Worm (Caenorhabditis elegans) whole organism, young adult: ENCODE measurements around the gene Y49F6B.8.

Source experiments
- F22D6.2 ChIP-seq: sonication (generic microtip); optimal IDR thresholded peaks from 2 replicates; lab custom pipeline; 2016; ENCODE audit warnings: mild to moderate bottlenecking, missing genetic modification characterization, missing compliant biosample characterization
- F49E8.2 ChIP-seq: sonication (generic microtip); optimal IDR thresholded peaks from 3 replicates; lab custom pipeline; 2017; ENCODE audit warnings: missing genetic modification characterization, mild to moderate bottlenecking, missing compliant biosample characterization, antibody characterized with exemption, moderate library complexity; ENCODE audit not compliant: insufficient read depth
- K11D2.4 ChIP-seq: fragments of 200-800 bp; sonication (Bioruptor generic); IDR thresholded peaks from 2 replicates; pipeline ENCODE4 v1.3.6; 2022; ENCODE audit warnings: missing genetic modification reagents, missing genetic modification characterization, missing compliant biosample characterization
- ama-1 ChIP-seq, 3 experiments: fragments of 150-350 bp in 1 of 3; sonication (generic microtip) in 2 of 3; optimal IDR thresholded peaks; 2 replicates each; lab custom pipeline; 2014 to 2018; ENCODE audit warnings: missing biosample characterization in 2 of 3, missing genetic modification characterization in 2 of 3, missing genetic modification reagents in 2 of 3
- aptf-2 ChIP-seq: fragments of 200-800 bp; sonication (Bioruptor generic); conservative IDR thresholded peaks from 2 replicates; pipeline ENCODE4 v1.3.6; 2022; ENCODE audit warnings: missing genetic modification reagents, missing genetic modification characterization, missing compliant biosample characterization
- bed-2 ChIP-seq: fragments of 200-800 bp; sonication (Bioruptor generic); IDR thresholded peaks from 2 replicates; pipeline ENCODE4 v1.3.6; 2022; ENCODE audit warnings: missing genetic modification reagents, missing genetic modification characterization, missing compliant biosample characterization
- dox-1 ChIP-seq: fragments of 200-800 bp; sonication (Bioruptor generic); IDR thresholded peaks from 2 replicates; pipeline ENCODE4 v1.3.6; 2022; ENCODE audit warnings: missing genetic modification reagents, missing genetic modification characterization, missing compliant biosample characterization
- efl-1 ChIP-seq: fragments of 150-350 bp; optimal IDR thresholded peaks from 2 replicates; lab custom pipeline; 2014; ENCODE audit warnings: missing biosample characterization, missing genetic modification reagents, missing genetic modification characterization
- egrh-3 ChIP-seq: fragments of 200-800 bp; sonication (Bioruptor generic); IDR thresholded peaks from 2 replicates; pipeline ENCODE4 v1.3.6; 2022; ENCODE audit warnings: missing genetic modification reagents, missing genetic modification characterization, missing compliant biosample characterization
- ets-4 ChIP-seq: fragments of 200-800 bp; sonication (Bioruptor generic); optimal IDR thresholded peaks from 2 replicates; lab custom pipeline; 2018; ENCODE audit warnings: mild to moderate bottlenecking, missing genetic modification characterization, missing compliant biosample characterization
- hmg-20 ChIP-seq: fragments of 200-800 bp; sonication (Bioruptor generic); IDR thresholded peaks from 2 replicates; pipeline ENCODE4 v1.3.6; 2022; ENCODE audit warnings: missing genetic modification reagents, missing genetic modification characterization, missing compliant biosample characterization
- nhr-80 ChIP-seq: sonication (generic microtip); optimal IDR thresholded peaks from 2 replicates; lab custom pipeline; 2016; ENCODE audit warnings: missing genetic modification characterization, missing compliant biosample characterization
- rcor-1 ChIP-seq: fragments of 200-800 bp; sonication (Bioruptor generic); IDR thresholded peaks from 2 replicates; pipeline ENCODE4 v1.3.6; 2022; ENCODE audit warnings: missing genetic modification reagents, missing genetic modification characterization, missing compliant biosample characterization
- repo-1 ChIP-seq: sonication (generic microtip); optimal IDR thresholded peaks from 2 replicates; lab custom pipeline; 2017; ENCODE audit warnings: mild to moderate bottlenecking, missing genetic modification characterization, missing compliant biosample characterization
- snpc-1.3 ChIP-seq: sonication (generic microtip); optimal IDR thresholded peaks from 2 replicates; lab custom pipeline; 2017; ENCODE audit warnings: missing genetic modification characterization, mild to moderate bottlenecking, missing compliant biosample characterization, antibody characterized with exemption, moderate library complexity, missing genotype, missing genetic modification reagents; ENCODE audit not compliant: insufficient read depth
- snpc-4 ChIP-seq, 5 experiments: fragments of 150-350 bp in 1 of 5; sonication (generic microtip) in 4 of 5; optimal IDR thresholded peaks; 2 replicates each; lab custom pipeline; 2014 to 2018; ENCODE audit warnings: missing genetic modification characterization in 5 of 5, missing biosample characterization in 3 of 5, antibody characterized with exemption in 2 of 5, mild to moderate bottlenecking in 2 of 5, missing compliant biosample characterization in 2 of 5, missing genotype in 2 of 5, moderate library complexity in 2 of 5, missing genetic modification reagents in 1 of 5
- tlf-1 ChIP-seq: fragments of 200-800 bp; sonication (Bioruptor generic); optimal IDR thresholded peaks from 2 replicates; lab custom pipeline; 2018; ENCODE audit warnings: mild to moderate bottlenecking, missing genetic modification characterization, missing compliant biosample characterization
- unc-130 ChIP-seq: sonication (generic microtip); optimal IDR thresholded peaks from 2 replicates; lab custom pipeline; 2016; ENCODE audit warnings: missing genetic modification reagents, missing genetic modification characterization, missing compliant biosample characterization
- unc-62 ChIP-seq: fragments of 150-350 bp; optimal IDR thresholded peaks from 2 replicates; lab custom pipeline; 2014; ENCODE audit warnings: missing biosample characterization, missing genetic modification reagents, missing genetic modification characterization
- ztf-25 ChIP-seq: fragments of 200-800 bp; sonication (Bioruptor generic); IDR thresholded peaks from 2 replicates; pipeline ENCODE4 v1.3.6; 2022; ENCODE audit warnings: missing genetic modification reagents, missing genetic modification characterization, missing compliant biosample characterization

The Y49F6B.8 gene

DNA sequence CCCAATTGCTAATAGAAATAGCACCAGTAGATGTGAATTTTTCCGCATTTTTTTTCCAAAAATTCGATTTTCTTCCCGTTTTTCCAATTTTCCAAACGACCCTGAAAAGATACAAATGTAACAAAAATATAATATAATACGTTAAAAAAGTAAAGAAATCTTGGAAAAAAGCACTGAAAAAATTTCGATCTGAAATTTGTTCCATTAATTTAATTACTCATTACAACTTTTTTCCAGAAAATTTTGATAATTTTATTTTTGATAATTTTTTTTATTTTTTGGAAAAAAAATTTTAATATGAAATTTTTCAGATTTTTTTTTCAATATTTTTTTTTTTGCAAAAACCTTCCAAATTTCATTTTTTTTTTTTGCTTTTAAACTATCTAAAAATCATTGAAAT is 45.1 kb downstream of the Y49F6B.8 start, which contains the start of gene skpo-2:
Gene skpo-2 (minus strand): TSS at position 101 of the 400 bp plus-strand sequence.
- TF ChIP-seq bed-2 (no peak), aptf-2 (no peak), hmg-20 (GFP tag; lab: Robert Waterston, UW) (no peak), unc-62 (no peak), efl-1 (GFP tag; lab: Kevin White, UChicago) (no peak), K11D2.4 (no peak), F49E8.2 (tag; lab: Kevin White, UChicago) (no peak)

DNA sequence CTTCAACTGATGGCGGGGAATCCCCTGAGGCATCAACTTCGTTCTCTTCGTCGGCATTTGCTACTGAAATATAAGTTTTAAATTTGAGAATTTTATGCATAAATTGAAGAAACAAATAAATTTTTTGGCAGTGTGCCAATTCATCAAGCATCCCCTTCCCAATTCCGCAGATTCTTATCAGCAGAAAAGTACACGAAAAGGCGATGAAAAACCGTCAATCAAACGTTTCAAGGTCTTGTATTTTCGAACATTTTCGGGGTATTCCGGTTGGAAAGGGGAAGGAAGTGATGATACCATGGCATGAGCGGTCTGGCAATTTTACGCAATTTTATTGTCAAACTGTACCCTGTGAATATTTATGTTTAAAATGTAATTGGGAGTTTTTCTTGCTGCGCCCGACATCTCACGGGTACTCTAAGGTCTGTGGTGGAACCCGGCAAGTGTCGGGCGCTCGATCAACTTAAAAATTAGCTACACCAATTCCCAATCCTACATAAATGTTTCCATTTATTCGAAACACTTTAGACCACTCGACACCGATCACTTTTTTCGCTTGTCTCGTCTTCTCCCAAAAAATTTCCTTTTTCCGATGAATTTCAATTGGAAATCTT is 46.5 kb downstream of the Y49F6B.8 start:
- TF ChIP-seq ztf-25 (GFP tag; lab: Robert Waterston, UW) (no peak), ets-4 (GFP tag; lab: Kevin White, UChicago) (peak; percentile 17), unc-130 (GFP tag; lab: Kevin White, UChicago) (no peak), nhr-80 (peak; percentile 30), dox-1 (0 out of 2 replicates have a peak, but pooled peaks have one; percentile 16), snpc-4 (GFP tag; optimal IDR thresholded peaks at IDR 0.05; lab: Kevin White, UChicago) (no peak), snpc-4 (tag; optimal IDR thresholded peaks at IDR 0.05; lab: Kevin White, UChicago) (peak; percentile 3 to 75 (median 58))

DNA sequence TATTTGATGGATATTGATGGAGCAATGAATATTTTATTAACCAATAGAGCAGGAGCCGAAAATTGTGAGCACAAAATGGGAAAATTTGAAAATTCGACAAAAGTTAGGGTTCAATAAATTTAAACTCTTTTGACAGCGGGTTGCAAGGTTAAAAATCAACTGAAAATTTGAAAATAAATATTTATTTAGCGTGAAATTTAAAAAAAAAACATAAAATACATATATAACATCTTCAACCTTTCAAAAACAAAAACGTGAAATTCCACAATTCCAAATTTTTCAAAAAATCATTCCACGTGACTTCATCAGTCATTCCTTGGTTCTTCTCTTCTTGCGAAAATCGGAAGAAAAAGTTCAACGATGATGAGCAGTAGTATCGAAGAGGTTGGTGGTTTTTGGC is 52.1 kb downstream of the Y49F6B.8 start, which contains the start of gene C16C8.18:
Gene C16C8.18 (plus strand): TSS at position 301 of the 400 bp plus-strand sequence.
- TF ChIP-seq ama-1 (optimal IDR thresholded peaks at IDR 0.05; lab: Kevin White, UChicago) (no peak), ama-1 (GFP tag; optimal IDR thresholded peaks at IDR 0.05; lab: Kevin White, UChicago) (no peak), rcor-1 (GFP tag; lab: Robert Waterston, UW) (no peak), tlf-1 (GFP tag; lab: Kevin White, UChicago) (no peak), F22D6.2 (no peak), egrh-3 (no peak), repo-1 (no peak), K11D2.4 (no peak), snpc-1.3 (tag; lab: Kevin White, UChicago) (no peak)
